Fruit fly (Drosophila melanogaster) whole organism, embryonic: ENCODE measurements around the gene Cat.

Source experiments
- ATbp ChIP-seq: fragments of 200-800 bp; sonication (Bioruptor generic); optimal IDR thresholded peaks from 2 replicates; lab custom pipeline; 2017; ENCODE audit warnings: missing biosample characterization, mild to moderate bottlenecking, missing genetic modification characterization, missing genetic modification reagents
- Awh ChIP-seq: fragments of 200-800 bp; sonication (Bioruptor generic); IDR thresholded peaks from 2 replicates; pipeline ENCODE4, ENCODE4 v1.3.6; 2022; ENCODE audit warnings: missing biosample characterization, missing genetic modification characterization
- B-H1 ChIP-seq: fragments of 200-800 bp; sonication (Bioruptor generic); IDR thresholded peaks from 3 replicates; pipeline ENCODE4 v1.3.6; 2022; ENCODE audit warnings: missing biosample characterization, missing genetic modification characterization
- BtbVII ChIP-seq: fragments of 200-800 bp; sonication (Bioruptor generic); optimal IDR thresholded peaks from 3 replicates; lab custom pipeline; 2017; ENCODE audit warnings: missing biosample characterization, mild to moderate bottlenecking, missing genetic modification characterization
- CG10147 ChIP-seq: fragments of 200-800 bp; sonication (Bioruptor generic); optimal IDR thresholded peaks from 2 replicates; lab custom pipeline; 2019; ENCODE audit warnings: missing biosample characterization, mild to moderate bottlenecking, missing genetic modification characterization, moderate library complexity
- CG11560 ChIP-seq: fragments of 200-800 bp; sonication (Bioruptor generic); IDR thresholded peaks from 3 replicates; pipeline ENCODE4 v1.3.6; 2022; ENCODE audit warnings: missing biosample characterization, missing genetic modification characterization
- CG11695 ChIP-seq: fragments of 200-800 bp; sonication (Bioruptor generic); IDR thresholded peaks from 3 replicates; pipeline ENCODE4 v1.3.6; 2022; ENCODE audit warnings: missing biosample characterization, missing genetic modification characterization
- CG12219 ChIP-seq: fragments of 200-800 bp; sonication (Bioruptor generic); optimal IDR thresholded peaks from 3 replicates; lab custom pipeline; 2018; ENCODE audit warnings: missing biosample characterization, mild to moderate bottlenecking, missing genetic modification characterization
- CG12942 ChIP-seq: fragments of 200-800 bp; sonication (Bioruptor generic); optimal IDR thresholded peaks from 3 replicates; lab custom pipeline; 2016; ENCODE audit warnings: missing biosample characterization, missing genetic modification characterization
- CG14965 ChIP-seq: fragments of 200-800 bp; sonication (Bioruptor generic); optimal IDR thresholded peaks from 2 replicates; lab custom pipeline; 2016; ENCODE audit warnings: missing biosample characterization, missing genetic modification characterization, borderline replicate concordance
- CG1602 ChIP-seq: fragments of 200-800 bp; sonication (Bioruptor generic); optimal IDR thresholded peaks from 3 replicates; lab custom pipeline; 2016; ENCODE audit warnings: missing biosample characterization, missing genetic modification characterization
- CG18262 ChIP-seq: fragments of 200-800 bp; optimal IDR thresholded peaks from 3 replicates; lab custom pipeline; 2019; ENCODE audit warnings: missing biosample characterization, mild to moderate bottlenecking, missing genetic modification characterization, moderate library complexity
- CG34376 ChIP-seq: fragments of 200-800 bp; sonication (Bioruptor generic); optimal IDR thresholded peaks from 2 replicates; lab custom pipeline; 2018; ENCODE audit warnings: missing biosample characterization, mild to moderate bottlenecking, missing genetic modification characterization
- CG4328 ChIP-seq: fragments of 200-800 bp; sonication (Bioruptor generic); optimal IDR thresholded peaks from 3 replicates; lab custom pipeline; 2017; ENCODE audit warnings: missing biosample characterization, missing genetic modification reagents, missing genetic modification characterization
- CG4730 ChIP-seq: fragments of 200-800 bp; sonication (Bioruptor generic); IDR thresholded peaks from 2 replicates; pipeline ENCODE4 v1.3.6; 2022; ENCODE audit warnings: missing biosample characterization, missing genetic modification characterization
- CG5180 ChIP-seq: fragments of 200-800 bp; sonication (Bioruptor generic); optimal IDR thresholded peaks from 3 replicates; lab custom pipeline; 2017; ENCODE audit warnings: missing biosample characterization, missing genetic modification characterization, mild to moderate bottlenecking, moderate library complexity, missing genetic modification reagents
- CG5953 ChIP-seq: fragments of 200-800 bp; sonication (Bioruptor generic); IDR thresholded peaks from 2 replicates; pipeline ENCODE4 v1.3.6; 2022; ENCODE audit warnings: missing biosample characterization, missing genetic modification characterization
- CG6654 ChIP-seq: fragments of 200-800 bp; sonication (Bioruptor generic); optimal IDR thresholded peaks from 2 replicates; lab custom pipeline; 2017; ENCODE audit warnings: missing biosample characterization, mild to moderate bottlenecking, missing genetic modification characterization
- CG6791 ChIP-seq: fragments of 200-800 bp; sonication (Bioruptor generic); IDR thresholded peaks from 3 replicates; pipeline ENCODE4 v1.3.6; 2022; ENCODE audit warnings: missing biosample characterization, missing genetic modification characterization; ENCODE audit not compliant: partially characterized antibody
- Doc2 ChIP-seq: fragments of 200-800 bp; sonication (Bioruptor generic); IDR thresholded peaks from 2 replicates; pipeline ENCODE4 v1.3.6; 2022; ENCODE audit warnings: missing biosample characterization, missing genetic modification characterization
- Doc3 ChIP-seq: fragments of 200-800 bp; sonication (Bioruptor generic); IDR thresholded peaks from 3 replicates; pipeline ENCODE4 v1.3.6; 2022; ENCODE audit warnings: missing biosample characterization, missing genetic modification characterization; ENCODE audit not compliant: partially characterized antibody
- Fer2 ChIP-seq: fragments of 200-800 bp; sonication (Bioruptor generic); optimal IDR thresholded peaks from 2 replicates; lab custom pipeline; 2018; ENCODE audit warnings: missing biosample characterization, mild to moderate bottlenecking, missing genetic modification characterization, moderate library complexity
- HLH4C ChIP-seq: fragments of 200-800 bp; sonication (Bioruptor generic); IDR thresholded peaks from 3 replicates; pipeline ENCODE4 v1.3.6; 2022; ENCODE audit warnings: missing biosample characterization, missing genetic modification characterization; ENCODE audit not compliant: partially characterized antibody
- Hr78 ChIP-seq, 2 experiments: fragments of 200-800 bp in 1 of 2; fragments of >200 bp in 1 of 2; sonication (Bioruptor generic) in 1 of 2; optimal IDR thresholded peaks; 2 replicates each; lab custom pipeline; 2017 to 2019; ENCODE audit warnings: missing biosample characterization in 2 of 2, missing genetic modification characterization in 2 of 2, mild to moderate bottlenecking in 1 of 2, moderate library complexity in 1 of 2
- Lim3 ChIP-seq: fragments of 200-800 bp; sonication (Bioruptor generic); IDR thresholded peaks from 2 replicates; pipeline ENCODE4 v1.3.6; 2022; ENCODE audit warnings: missing biosample characterization, missing genetic modification characterization
- Lpt ChIP-seq: fragments of >200 bp; optimal IDR thresholded peaks from 2 replicates; lab custom pipeline; 2018; ENCODE audit warnings: missing biosample characterization, missing genetic modification characterization
- Oaz ChIP-seq: fragments of 200-800 bp; sonication (Bioruptor generic); IDR thresholded peaks from 2 replicates; pipeline ENCODE4 v1.3.6; 2022; ENCODE audit warnings: missing biosample characterization, missing genetic modification characterization
- Ptx1 ChIP-seq: fragments of 200-800 bp; sonication (Bioruptor generic); IDR thresholded peaks from 2 replicates; pipeline ENCODE4 v1.3.6; 2022; ENCODE audit warnings: missing biosample characterization, missing genetic modification characterization
- Scr ChIP-seq: fragments of 200-800 bp; sonication (Bioruptor generic); IDR thresholded peaks from 2 replicates; pipeline ENCODE4 v1.3.6; 2022; ENCODE audit warnings: missing biosample characterization, missing genetic modification characterization; ENCODE audit not compliant: partially characterized antibody
- Tbp ChIP-seq: fragments of >200 bp; optimal IDR thresholded peaks from 2 replicates; lab custom pipeline; 2018; ENCODE audit warnings: missing biosample characterization, missing genetic modification characterization
- Xrp1 ChIP-seq: fragments of 200-800 bp; sonication (Bioruptor generic); IDR thresholded peaks from 2 replicates; pipeline ENCODE4 v1.3.6; 2022; ENCODE audit warnings: missing biosample characterization, missing genetic modification characterization
- abd-A ChIP-seq: fragments of 200-800 bp; sonication (Bioruptor generic); optimal IDR thresholded peaks from 3 replicates; lab custom pipeline; 2019; ENCODE audit warnings: missing biosample characterization, mild to moderate bottlenecking, missing genetic modification characterization, moderate library complexity
- ap ChIP-seq: fragments of 200-800 bp; sonication (Bioruptor generic); IDR thresholded peaks from 2 replicates; pipeline ENCODE4 v1.3.6; 2022; ENCODE audit warnings: missing biosample characterization, missing genetic modification characterization
- ash1 ChIP-seq: fragments of 200-800 bp; sonication (Bioruptor generic); optimal IDR thresholded peaks from 2 replicates; lab custom pipeline; 2018; ENCODE audit warnings: missing biosample characterization, mild to moderate bottlenecking, missing genetic modification characterization
- crol ChIP-seq: fragments of 200-800 bp; sonication (Bioruptor generic); IDR thresholded peaks from 2 replicates; pipeline ENCODE4 v1.3.6; 2022; ENCODE audit warnings: missing biosample characterization, missing genetic modification characterization
- dimm ChIP-seq: fragments of 200-800 bp; sonication (Bioruptor generic); IDR thresholded peaks from 2 replicates; pipeline ENCODE4 v1.3.6; 2022; ENCODE audit warnings: missing biosample characterization, missing genetic modification characterization
- ftz-f1 ChIP-seq: fragments of 200-800 bp; sonication (Bioruptor generic); optimal IDR thresholded peaks from 2 replicates; lab custom pipeline; 2016; ENCODE audit warnings: missing biosample characterization, missing genetic modification characterization
- gfzf ChIP-seq: fragments of 200-800 bp; sonication (Bioruptor generic); optimal IDR thresholded peaks from 2 replicates; lab custom pipeline; 2016; ENCODE audit warnings: missing biosample characterization, mild to moderate bottlenecking, missing genetic modification characterization, moderate library complexity
- her ChIP-seq: fragments of 200-800 bp; sonication (Bioruptor generic); optimal IDR thresholded peaks from 2 replicates; lab custom pipeline; 2016; ENCODE audit warnings: missing biosample characterization, missing genetic modification characterization
- jigr1 ChIP-seq: fragments of 200-800 bp; sonication (Bioruptor generic); IDR thresholded peaks from 3 replicates; pipeline ENCODE4 v1.3.6; 2022; ENCODE audit warnings: missing biosample characterization, missing genetic modification characterization
- lilli ChIP-seq: fragments of 200-800 bp; sonication (Bioruptor generic); optimal IDR thresholded peaks from 3 replicates; lab custom pipeline; 2016; ENCODE audit warnings: missing biosample characterization, missing genetic modification characterization
- luna ChIP-seq: fragments of 200-800 bp; sonication (Bioruptor generic); optimal IDR thresholded peaks from 2 replicates; lab custom pipeline; 2016; ENCODE audit warnings: missing biosample characterization, missing genetic modification characterization
- nom ChIP-seq: fragments of 200-800 bp; sonication (Bioruptor generic); optimal IDR thresholded peaks from 2 replicates; lab custom pipeline; 2017; ENCODE audit warnings: missing biosample characterization, missing genetic modification characterization, mild to moderate bottlenecking, moderate library complexity, missing genetic modification reagents
- org-1 ChIP-seq: fragments of 200-800 bp; sonication (Bioruptor generic); optimal IDR thresholded peaks from 2 replicates; lab custom pipeline; 2017; ENCODE audit warnings: missing biosample characterization, missing genetic modification characterization
- sens-2 ChIP-seq: fragments of 200-800 bp; sonication (Bioruptor generic); IDR thresholded peaks from 2 replicates; pipeline ENCODE4 v1.3.6; 2022; ENCODE audit warnings: missing biosample characterization, missing genetic modification characterization
- sna ChIP-seq: fragments of 200-800 bp; sonication (Bioruptor generic); IDR thresholded peaks from 2 replicates; pipeline ENCODE4 v1.3.6; 2022; ENCODE audit warnings: missing biosample characterization, missing genetic modification characterization; ENCODE audit not compliant: partially characterized antibody
- tap ChIP-seq: fragments of 200-800 bp; optimal IDR thresholded peaks from 3 replicates; lab custom pipeline; 2019; ENCODE audit warnings: missing biosample characterization, mild to moderate bottlenecking, missing genetic modification characterization, moderate library complexity
- unpg ChIP-seq: fragments of 200-800 bp; sonication (Bioruptor generic); optimal IDR thresholded peaks from 3 replicates; lab custom pipeline; 2018; ENCODE audit warnings: missing biosample characterization, mild to moderate bottlenecking, missing genetic modification characterization, moderate library complexity
- usp ChIP-seq: fragments of >200 bp; optimal IDR thresholded peaks from 2 replicates; lab custom pipeline; 2017; ENCODE audit warnings: missing biosample characterization, missing genetic modification characterization
- vvl ChIP-seq: fragments of 200-800 bp; sonication (Bioruptor generic); IDR thresholded peaks from 2 replicates; pipeline ENCODE4 v1.3.6; 2022; ENCODE audit warnings: missing biosample characterization, missing genetic modification characterization

The Cat gene

DNA sequence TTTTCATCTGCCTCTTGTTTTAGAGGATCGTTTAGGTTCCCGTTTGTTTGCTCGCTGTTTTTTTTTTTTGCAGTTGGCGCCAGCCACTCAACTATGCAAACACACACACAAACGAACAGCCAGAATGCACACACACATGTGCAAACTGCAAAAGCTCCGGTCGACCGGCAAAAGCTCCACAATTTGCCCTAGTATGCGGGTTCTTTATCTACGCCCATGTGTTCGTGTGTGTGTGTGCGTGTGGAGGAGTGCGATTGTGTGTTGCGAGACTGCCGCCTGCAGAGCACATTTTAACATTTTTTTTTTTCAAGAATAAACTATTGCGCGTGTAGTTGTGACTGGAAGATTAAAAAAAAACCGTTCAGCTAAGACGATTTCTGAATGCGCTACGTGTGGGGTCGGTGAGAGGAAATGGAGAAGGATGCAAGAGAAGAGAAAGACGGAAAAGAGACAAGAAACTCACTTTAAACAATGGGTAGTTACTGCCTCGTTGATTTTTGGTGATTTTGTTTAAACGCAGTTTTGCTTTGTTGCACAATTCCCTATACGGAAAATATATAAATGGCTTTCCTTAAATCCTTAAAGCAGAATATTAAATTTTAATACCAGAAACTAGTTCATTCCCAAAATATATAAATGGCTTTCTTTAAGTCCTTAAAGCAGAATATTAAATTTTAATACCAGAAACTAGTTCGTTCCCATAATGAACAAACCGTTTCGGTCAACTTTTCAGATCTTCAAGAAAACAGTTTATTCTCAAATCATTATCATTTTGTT is 31.0 kb upstream of the Cat start (continued):
- TF ChIP-seq Doc3 (GFP tag; lab: Robert Waterston, UW) = no peak
- TF ChIP-seq CG11695 (GFP tag; lab: Robert Waterston, UW) = peak; percentile 63; the same call in 1 of the 3 replicates
- TF ChIP-seq CG5953 (GFP tag; lab: Robert Waterston, UW) = no peak
- TF ChIP-seq CG34376 (GFP tag; lab: Kevin White, UChicago) = peak; percentile 3
- no peak for TF ChIP-seq CG12219 (GFP tag; lab: Kevin White, UChicago)
- no peak for TF ChIP-seq org-1
- TF ChIP-seq Oaz (GFP tag; lab: Robert Waterston, UW) = 0 out of 2 replicates have a peak, but pooled peaks have one; percentile 30
- peak; percentile 70 for TF ChIP-seq Ptx1
- TF ChIP-seq CG14965 (GFP tag; lab: Kevin White, UChicago) = no peak
- TF ChIP-seq CG6654 (GFP tag; lab: Kevin White, UChicago) = no peak
- TF ChIP-seq unpg (GFP tag; lab: Kevin White, UChicago) = no peak
- TF ChIP-seq BtbVII (GFP tag; lab: Kevin White, UChicago) = no peak
- no peak for TF ChIP-seq sna (GFP tag; lab: Robert Waterston, UW)
- no peak for TF ChIP-seq gfzf (GFP tag; lab: Kevin White, UChicago)
- no peak for TF ChIP-seq Lpt (GFP tag; lab: Kevin White, UChicago)
- peak; percentile 83 for TF ChIP-seq nom (GFP tag; lab: Kevin White, UChicago)
- no peak for TF ChIP-seq her (GFP tag; lab: Kevin White, UChicago)
- no peak for TF ChIP-seq sens-2
- TF ChIP-seq vvl (GFP tag; lab: Robert Waterston, UW) = peak; percentile 26; the same call in 1 of the 2 replicates
- no peak for TF ChIP-seq CG18262 (tag; lab: Kevin White, UChicago)
- no peak for TF ChIP-seq CG1602 (GFP tag; lab: Kevin White, UChicago)
- no peak for TF ChIP-seq Tbp (GFP tag; lab: Kevin White, UChicago)
- no peak for TF ChIP-seq CG4328
- no peak for TF ChIP-seq CG12942 (GFP tag; lab: Kevin White, UChicago)
- TF ChIP-seq dimm (GFP tag; lab: Robert Waterston, UW) = no peak
- TF ChIP-seq luna (GFP tag; lab: Kevin White, UChicago) = no peak
- TF ChIP-seq lilli (GFP tag; lab: Kevin White, UChicago) = peak; percentile 31
- TF ChIP-seq Lim3 (GFP tag; lab: Robert Waterston, UW) = no peak
- no peak for TF ChIP-seq Xrp1 (GFP tag; lab: Robert Waterston, UW)
- no peak for TF ChIP-seq ap
- no peak for TF ChIP-seq B-H1
- TF ChIP-seq ftz-f1 (GFP tag; lab: Kevin White, UChicago) = peak; percentile 87
- TF ChIP-seq ash1 = no peak
- TF ChIP-seq Awh (GFP tag; lab: Robert Waterston, UW) = no peak
- TF ChIP-seq jigr1 (GFP tag; lab: Robert Waterston, UW) = no peak
- TF ChIP-seq CG10147 (GFP tag; lab: Kevin White, UChicago) = no peak
- no peak for TF ChIP-seq abd-A
- no peak for TF ChIP-seq Fer2
- TF ChIP-seq Hr78 (GFP tag; optimal IDR thresholded peaks at IDR 0.05; lab: Kevin White, UChicago) = no peak
- peak; percentile 31; the same call in 1 of the 2 replicates for TF ChIP-seq crol (GFP tag; lab: Robert Waterston, UW)
- peak; percentile 4 for TF ChIP-seq tap (tag; lab: Kevin White, UChicago)
- TF ChIP-seq ATbp = no peak
- no peak for TF ChIP-seq usp (GFP tag; lab: Kevin White, UChicago)
- no peak for TF ChIP-seq HLH4C (GFP tag; lab: Robert Waterston, UW)
- TF ChIP-seq Scr (GFP tag; lab: Robert Waterston, UW) = no peak
- TF ChIP-seq CG6791 = no peak
- no peak for TF ChIP-seq Doc2 (GFP tag; lab: Robert Waterston, UW)
- no peak for TF ChIP-seq CG11560 (tag; lab: Robert Waterston, UW)
- TF ChIP-seq CG4730 (GFP tag; lab: Robert Waterston, UW) = peak; percentile 18; the same call in 1 of the 2 replicates
- peak; percentile 19 for TF ChIP-seq CG5180
